Fruit fly (Drosophila melanogaster) whole organism, embryonic: ENCODE data around the gene sage.

Source experiments
- Abd-B ChIP-seq: fragments of 200-800 bp; sonication (Bioruptor generic); optimal IDR thresholded peaks from 2 replicates; lab custom pipeline; 2018; ENCODE audit warnings: missing biosample characterization, mild to moderate bottlenecking, missing genetic modification characterization, moderate library complexity
- Asciz ChIP-seq: fragments of 200-800 bp; sonication (Bioruptor generic); optimal IDR thresholded peaks from 2 replicates; lab custom pipeline; 2017; ENCODE audit warnings: missing biosample characterization, mild to moderate bottlenecking, missing genetic modification characterization, missing genetic modification reagents
- CG11247 ChIP-seq: fragments of 200-800 bp; sonication (Bioruptor generic); IDR thresholded peaks from 2 replicates; pipeline ENCODE4 v1.3.6; 2022; ENCODE audit warnings: missing biosample characterization, missing genetic modification characterization
- CG12219 ChIP-seq: fragments of 200-800 bp; sonication (Bioruptor generic); optimal IDR thresholded peaks from 3 replicates; lab custom pipeline; 2018; ENCODE audit warnings: missing biosample characterization, mild to moderate bottlenecking, missing genetic modification characterization
- CG12744 ChIP-seq: fragments of 200-800 bp; sonication (Bioruptor generic); optimal IDR thresholded peaks from 2 replicates; lab custom pipeline; 2016; ENCODE audit warnings: missing biosample characterization, missing genetic modification characterization
- CG15269 ChIP-seq: fragments of 200-800 bp; sonication (Bioruptor generic); optimal IDR thresholded peaks from 2 replicates; lab custom pipeline; 2018; ENCODE audit warnings: missing biosample characterization, mild to moderate bottlenecking, missing genetic modification characterization, moderate library complexity
- CG16815 ChIP-seq: fragments of 200-800 bp; sonication (Bioruptor generic); optimal IDR thresholded peaks from 3 replicates; lab custom pipeline; 2017; ENCODE audit warnings: missing biosample characterization, mild to moderate bottlenecking, missing genetic modification characterization
- CG16863 ChIP-seq: fragments of 200-800 bp; sonication (Bioruptor generic); optimal IDR thresholded peaks from 3 replicates; lab custom pipeline; 2016; ENCODE audit warnings: missing biosample characterization, missing genetic modification characterization
- CG17385 ChIP-seq: fragments of 200-800 bp; sonication (Bioruptor generic); optimal IDR thresholded peaks from 3 replicates; lab custom pipeline; 2018; ENCODE audit warnings: missing biosample characterization, mild to moderate bottlenecking, missing genetic modification characterization
- CG17612 ChIP-seq: fragments of 200-800 bp; sonication (Bioruptor generic); IDR thresholded peaks from 2 replicates; pipeline ENCODE4 v1.3.6; 2022; ENCODE audit warnings: missing biosample characterization, missing genetic modification characterization
- CG17802 ChIP-seq: fragments of 200-800 bp; sonication (Bioruptor generic); optimal IDR thresholded peaks from 2 replicates; lab custom pipeline; 2018; ENCODE audit warnings: missing biosample characterization, mild to moderate bottlenecking, missing genetic modification characterization, moderate library complexity
- CG1792 ChIP-seq: fragments of 200-800 bp; sonication (Bioruptor generic); optimal IDR thresholded peaks from 2 replicates; lab custom pipeline; 2016; ENCODE audit warnings: missing biosample characterization, missing genetic modification characterization
- CG18011 ChIP-seq: fragments of 200-800 bp; sonication (Bioruptor generic); optimal IDR thresholded peaks from 2 replicates; lab custom pipeline; 2017; ENCODE audit warnings: missing biosample characterization, missing genetic modification characterization, mild to moderate bottlenecking, moderate library complexity, missing genotype
- CG2116 ChIP-seq: fragments of 200-800 bp; sonication (Bioruptor generic); optimal IDR thresholded peaks from 3 replicates; lab custom pipeline; 2018; ENCODE audit warnings: missing biosample characterization, mild to moderate bottlenecking, missing genetic modification characterization
- CG2129 ChIP-seq: fragments of 200-800 bp; sonication (Bioruptor generic); IDR thresholded peaks from 2 replicates; pipeline ENCODE4 v1.3.6; 2022; ENCODE audit warnings: missing biosample characterization, missing genetic modification characterization; ENCODE audit not compliant: partially characterized antibody
- CG2678 ChIP-seq: fragments of 200-800 bp; sonication (Bioruptor generic); optimal IDR thresholded peaks from 3 replicates; lab custom pipeline; 2019; ENCODE audit warnings: missing biosample characterization, mild to moderate bottlenecking, missing genetic modification characterization, moderate library complexity
- CG30403 ChIP-seq: fragments of 200-800 bp; sonication (Bioruptor generic); optimal IDR thresholded peaks from 3 replicates; lab custom pipeline; 2016; ENCODE audit warnings: missing biosample characterization, missing genetic modification characterization
- CG32532 ChIP-seq: fragments of 200-800 bp; sonication (Bioruptor generic); IDR thresholded peaks from 2 replicates; pipeline ENCODE4 v1.3.6; 2022; ENCODE audit warnings: missing biosample characterization, missing genetic modification characterization
- CG3407 ChIP-seq: fragments of 200-800 bp; sonication (Bioruptor generic); optimal IDR thresholded peaks from 2 replicates; lab custom pipeline; 2018; ENCODE audit warnings: missing biosample characterization, mild to moderate bottlenecking, missing genetic modification characterization
- CG34422 ChIP-seq: fragments of 200-800 bp; sonication (Bioruptor generic); IDR thresholded peaks from 3 replicates; pipeline ENCODE4 v1.3.6; 2022; ENCODE audit warnings: missing biosample characterization, missing genetic modification characterization
- CG4707 ChIP-seq: fragments of 200-800 bp; sonication (Bioruptor generic); optimal IDR thresholded peaks from 2 replicates; lab custom pipeline; 2018; ENCODE audit warnings: missing biosample characterization, mild to moderate bottlenecking, missing genetic modification characterization, moderate library complexity
- CG5245 ChIP-seq: fragments of 200-800 bp; sonication (Bioruptor generic); optimal IDR thresholded peaks from 3 replicates; lab custom pipeline; 2016; ENCODE audit warnings: missing biosample characterization, missing genetic modification characterization
- CG7745 ChIP-seq: fragments of 200-800 bp; sonication (Bioruptor generic); optimal IDR thresholded peaks from 2 replicates; lab custom pipeline; 2018; ENCODE audit warnings: missing biosample characterization, mild to moderate bottlenecking, missing genetic modification characterization, moderate library complexity
- CoRest ChIP-seq: fragments of 200-800 bp; sonication (Bioruptor generic); optimal IDR thresholded peaks from 3 replicates; lab custom pipeline; 2018; ENCODE audit warnings: missing biosample characterization, mild to moderate bottlenecking, missing genetic modification characterization, moderate library complexity
- GATAe ChIP-seq: fragments of 200-800 bp; sonication (Bioruptor generic); conservative IDR thresholded peaks from 2 replicates; pipeline ENCODE4 v1.3.6; 2022; ENCODE audit warnings: missing biosample characterization, missing genetic modification characterization
- HmgD ChIP-seq: fragments of 200-800 bp; sonication (Bioruptor generic); optimal IDR thresholded peaks from 3 replicates; lab custom pipeline; 2016; ENCODE audit warnings: missing biosample characterization, missing genetic modification characterization
- Hmr ChIP-seq: fragments of 200-800 bp; sonication (Bioruptor generic); optimal IDR thresholded peaks from 3 replicates; lab custom pipeline; 2017; ENCODE audit warnings: mild to moderate bottlenecking, missing biosample characterization, missing genetic modification reagents, missing genetic modification characterization
- Hr78 ChIP-seq, 2 experiments: fragments of 200-800 bp in 1 of 2; fragments of >200 bp in 1 of 2; sonication (Bioruptor generic) in 1 of 2; optimal IDR thresholded peaks; 2 replicates each; lab custom pipeline; 2017 to 2019; ENCODE audit warnings: missing biosample characterization in 2 of 2, missing genetic modification characterization in 2 of 2, mild to moderate bottlenecking in 1 of 2, moderate library complexity in 1 of 2
- Lpt ChIP-seq: fragments of >200 bp; optimal IDR thresholded peaks from 2 replicates; lab custom pipeline; 2018; ENCODE audit warnings: missing biosample characterization, missing genetic modification characterization
- Neu2 ChIP-seq: fragments of 200-800 bp; sonication (Bioruptor generic); optimal IDR thresholded peaks from 3 replicates; lab custom pipeline; 2016; ENCODE audit warnings: missing biosample characterization, missing genetic modification characterization, borderline replicate concordance
- Ssrp ChIP-seq: fragments of 200-800 bp; sonication (Bioruptor generic); optimal IDR thresholded peaks from 2 replicates; lab custom pipeline; 2018; ENCODE audit warnings: missing biosample characterization, mild to moderate bottlenecking, missing genetic modification characterization, moderate library complexity
- Stat92E ChIP-seq, 3 experiments: fragments of >200 bp in 2 of 3; fragments of 200-800 bp in 1 of 3; sonication (Bioruptor generic) in 1 of 3; optimal IDR thresholded peaks; 2 replicates each; lab custom pipeline; 2017 to 2019; ENCODE audit warnings: missing biosample characterization in 3 of 3, missing genetic modification characterization in 3 of 3, mild to moderate bottlenecking in 1 of 3, moderate library complexity in 1 of 3
- ap ChIP-seq: fragments of 200-800 bp; sonication (Bioruptor generic); IDR thresholded peaks from 2 replicates; pipeline ENCODE4 v1.3.6; 2022; ENCODE audit warnings: missing biosample characterization, missing genetic modification characterization
- bigmax ChIP-seq: fragments of 200-800 bp; sonication (Bioruptor generic); optimal IDR thresholded peaks from 2 replicates; lab custom pipeline; 2018; ENCODE audit warnings: missing biosample characterization, mild to moderate bottlenecking, missing genetic modification characterization
- cad ChIP-seq: fragments of >200 bp; optimal IDR thresholded peaks from 2 replicates; lab custom pipeline; 2017; ENCODE audit warnings: missing biosample characterization, missing genetic modification characterization
- crp ChIP-seq, 2 experiments: fragments of 200-800 bp; sonication (Bioruptor generic); optimal IDR thresholded peaks; 2 replicates in 1 of 2; 3 replicates in 1 of 2; lab custom pipeline; 2017; ENCODE audit warnings: missing biosample characterization in 2 of 2, missing genetic modification characterization in 2 of 2, mild to moderate bottlenecking in 1 of 2, moderate library complexity in 1 of 2
- ftz-f1 ChIP-seq: fragments of 200-800 bp; sonication (Bioruptor generic); optimal IDR thresholded peaks from 2 replicates; lab custom pipeline; 2016; ENCODE audit warnings: missing biosample characterization, missing genetic modification characterization
- gce ChIP-seq: fragments of 200-800 bp; sonication (Bioruptor generic); IDR thresholded peaks from 3 replicates; pipeline ENCODE4 v1.3.6; 2022; ENCODE audit warnings: missing biosample characterization, missing genetic modification characterization
- gro ChIP-seq: fragments of 200-800 bp; sonication (Bioruptor generic); optimal IDR thresholded peaks from 2 replicates; lab custom pipeline; 2016; ENCODE audit warnings: missing biosample characterization, missing genetic modification characterization
- jigr1 ChIP-seq: fragments of 200-800 bp; sonication (Bioruptor generic); IDR thresholded peaks from 3 replicates; pipeline ENCODE4 v1.3.6; 2022; ENCODE audit warnings: missing biosample characterization, missing genetic modification characterization
- lov ChIP-seq, 2 experiments: fragments of 200-800 bp in 1 of 2; fragments of >200 bp in 1 of 2; sonication (Bioruptor generic) in 1 of 2; IDR thresholded peaks in 1 of 2; optimal IDR thresholded peaks in 1 of 2; 2 replicates in 1 of 2; 3 replicates in 1 of 2; pipeline versions ENCODE4 v1.3.6 to Lab custom; 2017 to 2022; ENCODE audit warnings: missing biosample characterization in 1 of 2, missing genetic modification characterization in 1 of 2
- nom ChIP-seq: fragments of 200-800 bp; sonication (Bioruptor generic); optimal IDR thresholded peaks from 2 replicates; lab custom pipeline; 2017; ENCODE audit warnings: missing biosample characterization, missing genetic modification characterization, mild to moderate bottlenecking, moderate library complexity, missing genetic modification reagents
- pan ChIP-seq, 4 experiments: fragments of >200 bp in 3 of 4; fragments of 200-800 bp in 1 of 4; sonication (Bioruptor generic) in 1 of 4; optimal IDR thresholded peaks in 3 of 4; IDR thresholded peaks in 1 of 4; 2 replicates each; pipeline versions ENCODE4 v1.3.6 to Lab custom; 2017 to 2022; ENCODE audit warnings: missing biosample characterization in 2 of 4, missing genetic modification characterization in 2 of 4, mixed read lengths in 1 of 4
- pb ChIP-seq: fragments of 200-800 bp; sonication (Bioruptor generic); optimal IDR thresholded peaks from 3 replicates; lab custom pipeline; 2016; ENCODE audit warnings: missing biosample characterization, missing genetic modification characterization
- pum ChIP-seq: fragments of 200-800 bp; sonication (Bioruptor generic); optimal IDR thresholded peaks from 2 replicates; lab custom pipeline; 2016; ENCODE audit warnings: missing biosample characterization, missing genetic modification characterization
- sd ChIP-seq: fragments of 200-800 bp; sonication (Bioruptor generic); optimal IDR thresholded peaks from 3 replicates; lab custom pipeline; 2018; ENCODE audit warnings: missing biosample characterization, mild to moderate bottlenecking, missing genetic modification characterization, moderate library complexity
- tll ChIP-seq, 2 experiments: fragments of 200-800 bp in 1 of 2; fragments of >200 bp in 1 of 2; sonication (Bioruptor generic) in 1 of 2; optimal IDR thresholded peaks; 2 replicates each; lab custom pipeline; 2017 to 2019; ENCODE audit warnings: missing biosample characterization in 2 of 2, missing genetic modification characterization in 2 of 2, mild to moderate bottlenecking in 1 of 2, moderate library complexity in 1 of 2

The sage gene

DNA sequence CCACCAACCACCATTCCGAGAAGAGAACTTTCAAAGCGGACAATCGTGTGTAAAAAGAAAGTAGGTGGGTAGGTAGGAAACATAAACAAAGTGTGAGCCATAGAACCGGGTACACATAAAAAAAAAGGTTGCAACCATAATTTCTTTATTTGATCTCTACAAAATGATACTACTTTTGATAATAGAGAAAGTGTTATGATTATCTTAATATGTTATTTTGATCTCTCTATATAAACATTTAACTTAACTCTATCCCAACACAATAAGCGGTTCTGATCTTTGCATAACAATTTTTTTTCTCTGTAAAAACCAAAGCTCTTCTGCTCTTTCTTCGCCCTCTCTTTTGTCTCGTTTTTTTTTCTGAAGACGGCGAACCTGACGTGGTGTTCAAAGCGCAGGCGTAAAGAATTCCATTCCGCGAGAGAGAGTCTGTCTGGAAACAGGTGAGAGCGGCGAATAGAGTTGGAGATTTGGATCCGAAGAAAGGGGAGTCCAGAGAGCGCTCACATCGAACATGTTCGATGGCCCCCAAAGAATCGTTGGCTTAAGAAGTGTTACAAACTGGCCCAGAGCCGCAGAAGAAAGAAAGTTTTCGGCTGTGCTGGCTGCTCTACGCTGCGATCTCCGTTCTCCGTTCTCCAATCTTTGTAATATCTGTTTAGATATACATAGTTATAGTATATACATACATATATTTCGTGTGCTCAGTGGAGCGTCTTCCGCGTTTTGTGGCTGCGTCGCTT is 16.9 kb downstream of the sage start (continued):
- TF ChIP-seq CG16863 (GFP tag; lab: Kevin White, UChicago), result peak; percentile 51
- TF ChIP-seq bigmax (GFP tag; lab: Kevin White, UChicago), result no peak
- TF ChIP-seq CG16815 (GFP tag; lab: Kevin White, UChicago), result no peak
- TF ChIP-seq ftz-f1 (GFP tag; lab: Kevin White, UChicago), result no peak
- TF ChIP-seq CG5245, result peak; percentile 28
- TF ChIP-seq CG32532, result no peak
- no peak for TF ChIP-seq pan (optimal IDR thresholded peaks at IDR 0.05; lab: Kevin White, UChicago)
- peak in 1 of 2 experiments; percentile 18 for TF ChIP-seq pan (GFP tag; optimal IDR thresholded peaks at IDR 0.05 in 1 of 2, IDR thresholded peaks at IDR 0.05 in 1 of 2)
- peak; percentile 80 for TF ChIP-seq CoRest
- TF ChIP-seq CG3407, result peak; percentile 53
- TF ChIP-seq CG2116 (GFP tag; lab: Kevin White, UChicago), result no peak
- no peak for TF ChIP-seq cad
- no peak for TF ChIP-seq CG2129 (GFP tag; lab: Robert Waterston, UW)
- TF ChIP-seq CG17802 (tag; lab: Kevin White, UChicago), result no peak
- TF ChIP-seq tll (GFP tag; optimal IDR thresholded peaks at IDR 0.05; lab: Kevin White, UChicago), result no peak
- no peak for TF ChIP-seq Lpt
- peak in 1 of 3 experiments; percentile 87 for TF ChIP-seq Stat92E (GFP tag; optimal IDR thresholded peaks at IDR 0.05; lab: Kevin White, UChicago)
- TF ChIP-seq crp (GFP tag; optimal IDR thresholded peaks at IDR 0.05; lab: Kevin White, UChicago), result no peak
- peak; percentile 59 for TF ChIP-seq CG17385 (GFP tag; lab: Kevin White, UChicago)
- no peak for TF ChIP-seq gro (GFP tag; lab: Kevin White, UChicago)
- no peak for TF ChIP-seq CG11247 (GFP tag; lab: Robert Waterston, UW)
- peak; percentile 67 for TF ChIP-seq CG12219 (GFP tag; lab: Kevin White, UChicago)
- peak; percentile 14 for TF ChIP-seq Abd-B (GFP tag; lab: Kevin White, UChicago)
- peak; percentile 82 for TF ChIP-seq CG2678 (tag; lab: Kevin White, UChicago)
- peak in 1 of 2 experiments; percentile 53 for TF ChIP-seq Hr78 (GFP tag; optimal IDR thresholded peaks at IDR 0.05; lab: Kevin White, UChicago)
- TF ChIP-seq GATAe (GFP tag; lab: Robert Waterston, UW), result no peak
- no peak for TF ChIP-seq CG12744 (GFP tag; lab: Kevin White, UChicago)
- peak; percentile 63 for TF ChIP-seq Ssrp (tag; lab: Kevin White, UChicago)
- no peak for TF ChIP-seq Hmr (GFP tag; lab: Kevin White, UChicago)
- peak; percentile 79 for TF ChIP-seq Asciz (GFP tag; lab: Kevin White, UChicago)
- TF ChIP-seq pb (GFP tag; lab: Kevin White, UChicago), result no peak
- TF ChIP-seq CG15269 (tag; lab: Kevin White, UChicago), result peak; percentile 51
- no peak for TF ChIP-seq CG34422 (GFP tag; lab: Robert Waterston, UW)
- TF ChIP-seq HmgD (GFP tag; lab: Kevin White, UChicago), result no peak
- no peak for TF ChIP-seq gce (GFP tag; lab: Robert Waterston, UW)
- no peak for TF ChIP-seq Neu2 (GFP tag; lab: Kevin White, UChicago)
- no peak for TF ChIP-seq CG1792 (GFP tag; lab: Kevin White, UChicago)
- no peak for TF ChIP-seq CG18011 (GFP tag; lab: Kevin White, UChicago)
- TF ChIP-seq nom (GFP tag; lab: Kevin White, UChicago), result peak; percentile 61
- TF ChIP-seq jigr1 (GFP tag; lab: Robert Waterston, UW), result no peak
- TF ChIP-seq CG7745, result no peak
- no peak for TF ChIP-seq lov (optimal IDR thresholded peaks at IDR 0.05; lab: Kevin White, UChicago)
- TF ChIP-seq lov (GFP tag; IDR thresholded peaks at IDR 0.05; lab: Robert Waterston, UW), result no peak; the same call in 2 of the 3 replicates
- no peak for TF ChIP-seq ap (GFP tag; lab: Robert Waterston, UW)
- no peak for TF ChIP-seq sd (tag; lab: Kevin White, UChicago)
- TF ChIP-seq CG4707 (GFP tag; lab: Kevin White, UChicago), result peak; percentile 15
- TF ChIP-seq CG17612 (GFP tag; lab: Robert Waterston, UW), result no peak
- TF ChIP-seq CG30403 (GFP tag; lab: Kevin White, UChicago), result peak; percentile 65
- peak; percentile 30 for TF ChIP-seq pum (GFP tag; lab: Kevin White, UChicago)
